Fruit fly (Drosophila melanogaster) whole organism, wandering third instar larva: ENCODE results near the gene grn.

Experiments
- Abd-B ChIP-seq: fragments of >200 bp; optimal IDR thresholded peaks from 2 replicates; lab custom pipeline; 2017; ENCODE audit warnings: missing biosample characterization, missing genetic modification characterization
- CG32264 ChIP-seq: fragments of 200-800 bp; sonication (Bioruptor generic); optimal IDR thresholded peaks from 2 replicates; lab custom pipeline; 2016; ENCODE audit warnings: missing biosample characterization, missing genetic modification characterization
- CG9705 ChIP-seq: fragments of 200-800 bp; sonication (Bioruptor generic); optimal IDR thresholded peaks from 2 replicates; lab custom pipeline; 2018; ENCODE audit warnings: missing biosample characterization, mild to moderate bottlenecking, missing genetic modification characterization
- Dfd ChIP-seq: fragments of >200 bp; optimal IDR thresholded peaks from 2 replicates; lab custom pipeline; 2017; ENCODE audit warnings: missing biosample characterization, missing genetic modification characterization
- Dif ChIP-seq: fragments of 200-275, 200-300 bp; sonication (Bioruptor generic); optimal IDR thresholded peaks from 2 replicates; lab custom pipeline; 2018; ENCODE audit warnings: missing biosample characterization, missing genetic modification characterization; ENCODE audit not compliant: partially characterized antibody
- GATAd ChIP-seq: sonication (Bioruptor generic); optimal IDR thresholded peaks from 2 replicates; lab custom pipeline; 2016; ENCODE audit warnings: missing biosample characterization, missing genetic modification characterization
- HLH106 ChIP-seq: fragments of 200-800 bp; optimal IDR thresholded peaks from 3 replicates; lab custom pipeline; 2019; ENCODE audit warnings: missing biosample characterization, mild to moderate bottlenecking, missing genetic modification characterization, moderate library complexity
- Hr78 ChIP-seq: fragments of >200 bp; optimal IDR thresholded peaks from 2 replicates; lab custom pipeline; 2017; ENCODE audit warnings: missing biosample characterization, missing genetic modification characterization
- Hr83 ChIP-seq: fragments of 200-300 bp; sonication (Bioruptor generic); optimal IDR thresholded peaks from 2 replicates; lab custom pipeline; 2016; ENCODE audit warnings: missing biosample characterization, mild to moderate bottlenecking, missing genetic modification characterization, moderate library complexity; ENCODE audit not compliant: poor library complexity, severe bottlenecking
- Jra ChIP-seq: sonication (Bioruptor generic); optimal IDR thresholded peaks from 2 replicates; lab custom pipeline; 2016; ENCODE audit warnings: missing biosample characterization, missing genetic modification characterization
- Mio ChIP-seq: sonication (Bioruptor generic); optimal IDR thresholded peaks from 2 replicates; lab custom pipeline; 2016; ENCODE audit warnings: missing biosample characterization, missing genetic modification characterization
- Myc ChIP-seq: fragments of >200 bp; optimal IDR thresholded peaks from 2 replicates; lab custom pipeline; 2017
- N ChIP-seq: fragments of >200 bp; optimal IDR thresholded peaks from 2 replicates; lab custom pipeline; 2018; ENCODE audit warnings: missing biosample characterization, missing external identifiers, missing genetic modification characterization
- OdsH ChIP-seq: fragments of 200-800 bp; sonication (Bioruptor generic); optimal IDR thresholded peaks from 2 replicates; lab custom pipeline; 2016; ENCODE audit warnings: missing biosample characterization, mild to moderate bottlenecking, missing genetic modification characterization
- Rel ChIP-seq, 2 experiments: fragments of 200-800 bp; sonication (Bioruptor generic) in 1 of 2; optimal IDR thresholded peaks; 2 replicates in 1 of 2; 3 replicates in 1 of 2; lab custom pipeline; 2016 to 2019; ENCODE audit warnings: mild to moderate bottlenecking in 2 of 2, missing biosample characterization in 2 of 2, missing genetic modification characterization in 2 of 2, moderate library complexity in 1 of 2
- Vsx2 ChIP-seq: fragments of 200-300, 225-300 bp; sonication (Bioruptor generic); optimal IDR thresholded peaks from 2 replicates; lab custom pipeline; 2018; ENCODE audit warnings: missing biosample characterization, missing genetic modification characterization; ENCODE audit not compliant: partially characterized antibody
- br ChIP-seq: fragments of 200-800 bp; sonication (Bioruptor generic); optimal IDR thresholded peaks from 2 replicates; lab custom pipeline; 2016; ENCODE audit warnings: missing biosample characterization, missing genetic modification characterization
- brk ChIP-seq: fragments of 200-800 bp; sonication (Bioruptor generic); optimal IDR thresholded peaks from 2 replicates; lab custom pipeline; 2016; ENCODE audit warnings: missing biosample characterization, mild to moderate bottlenecking, missing genetic modification characterization
- dl ChIP-seq, 2 experiments: fragments of 175-275, 200-275 bp in 1 of 2; fragments of 200-275 bp in 1 of 2; sonication (Bioruptor generic); optimal IDR thresholded peaks; lab custom pipeline; 2018; ENCODE audit warnings: mild to moderate bottlenecking in 2 of 2, missing biosample characterization in 2 of 2, missing genetic modification characterization in 2 of 2, moderate library complexity in 2 of 2; ENCODE audit not compliant: partially characterized antibody in 2 of 2, insufficient read depth in 1 of 2
- dmrt93B ChIP-seq: fragments of 200-800 bp; sonication (Bioruptor generic); optimal IDR thresholded peaks from 2 replicates; lab custom pipeline; 2018; ENCODE audit warnings: missing biosample characterization, mild to moderate bottlenecking, missing genetic modification characterization
- dsf ChIP-seq: sonication (Bioruptor generic); optimal IDR thresholded peaks from 2 replicates; lab custom pipeline; 2016; ENCODE audit warnings: missing biosample characterization, missing genetic modification characterization, borderline replicate concordance
- ey ChIP-seq: fragments of 200-800 bp; sonication (Bioruptor generic); optimal IDR thresholded peaks from 2 replicates; lab custom pipeline; 2016; ENCODE audit warnings: missing biosample characterization, missing genetic modification characterization
- foxo ChIP-seq, 2 experiments: fragments of 200-800 bp; sonication (Bioruptor generic); optimal IDR thresholded peaks; 2 replicates in 1 of 2; 3 replicates in 1 of 2; lab custom pipeline; 2016 to 2017; ENCODE audit warnings: missing biosample characterization in 2 of 2, missing genetic modification characterization in 2 of 2
- fru ChIP-seq: fragments of 200-800 bp; sonication (Bioruptor generic); optimal IDR thresholded peaks from 3 replicates; lab custom pipeline; 2016; ENCODE audit warnings: missing biosample characterization, mild to moderate bottlenecking, missing genetic modification characterization
- h ChIP-seq: fragments of 200-800 bp; sonication (Bioruptor generic); optimal IDR thresholded peaks from 3 replicates; lab custom pipeline; 2016; ENCODE audit warnings: missing biosample characterization, mild to moderate bottlenecking, missing genetic modification characterization
- jim ChIP-seq: fragments of 175-275, 200-325 bp; sonication (Bioruptor generic); optimal IDR thresholded peaks from 2 replicates; lab custom pipeline; 2016; ENCODE audit warnings: missing biosample characterization, mild to moderate bottlenecking, missing genetic modification characterization
- lola ChIP-seq: fragments of >200 bp; optimal IDR thresholded peaks from 2 replicates; lab custom pipeline; 2017; ENCODE audit warnings: missing biosample characterization, missing genetic modification characterization
- pan ChIP-seq: fragments of >200 bp; optimal IDR thresholded peaks from 2 replicates; lab custom pipeline; 2017
- psq ChIP-seq: fragments of 200-800 bp; sonication (Bioruptor generic); optimal IDR thresholded peaks from 3 replicates; lab custom pipeline; 2017; ENCODE audit warnings: missing biosample characterization, mild to moderate bottlenecking, missing genetic modification characterization, moderate library complexity
- rgr ChIP-seq: fragments of 200-800 bp; sonication (Bioruptor generic); optimal IDR thresholded peaks from 3 replicates; lab custom pipeline; 2016; ENCODE audit warnings: missing biosample characterization, mild to moderate bottlenecking, missing genetic modification characterization
- sage ChIP-seq: fragments of 200-800 bp; sonication (Bioruptor generic); optimal IDR thresholded peaks from 2 replicates; lab custom pipeline; 2016; ENCODE audit warnings: missing biosample characterization, mild to moderate bottlenecking, missing genetic modification characterization
- tai ChIP-seq: sonication (Bioruptor generic); optimal IDR thresholded peaks from 2 replicates; lab custom pipeline; 2016; ENCODE audit warnings: missing biosample characterization, missing genetic modification characterization
- usp ChIP-seq: fragments of >200 bp; optimal IDR thresholded peaks from 2 replicates; lab custom pipeline; 2017; ENCODE audit warnings: missing biosample characterization, missing genetic modification characterization

Gene grn

DNA sequence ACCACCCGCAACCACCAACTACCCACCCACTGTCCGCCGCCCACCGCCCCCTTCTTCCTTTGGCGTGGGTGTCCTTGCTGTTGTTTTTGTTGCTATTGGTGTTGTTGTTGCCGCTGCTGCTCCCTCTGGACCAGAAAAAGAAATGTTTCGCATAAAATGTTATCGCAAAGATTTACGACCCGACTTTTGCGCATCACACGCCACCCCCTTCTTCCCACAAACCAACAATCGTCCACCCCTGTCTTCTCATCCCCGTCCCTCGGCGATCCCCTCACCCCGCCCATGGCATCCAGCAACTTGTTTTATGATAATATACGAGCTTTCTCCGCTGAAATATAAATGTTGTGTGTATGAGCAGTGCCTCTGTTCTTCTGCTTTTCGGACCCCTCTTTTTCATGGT, 13.8 kb upstream of the grn start:
- TF ChIP-seq Dif (GFP tag; lab: Kevin White, UChicago) (no peak), jim (GFP tag; lab: Kevin White, UChicago) (no peak), dmrt93B (GFP tag; lab: Kevin White, UChicago) (no peak), ey (GFP tag; lab: Kevin White, UChicago) (no peak), HLH106 (tag; lab: Kevin White, UChicago) (no peak), foxo (GFP tag; optimal IDR thresholded peaks at IDR 0.05; lab: Kevin White, UChicago) (no peak), N (GFP tag; lab: Kevin White, UChicago) (no peak), Vsx2 (no peak)

DNA sequence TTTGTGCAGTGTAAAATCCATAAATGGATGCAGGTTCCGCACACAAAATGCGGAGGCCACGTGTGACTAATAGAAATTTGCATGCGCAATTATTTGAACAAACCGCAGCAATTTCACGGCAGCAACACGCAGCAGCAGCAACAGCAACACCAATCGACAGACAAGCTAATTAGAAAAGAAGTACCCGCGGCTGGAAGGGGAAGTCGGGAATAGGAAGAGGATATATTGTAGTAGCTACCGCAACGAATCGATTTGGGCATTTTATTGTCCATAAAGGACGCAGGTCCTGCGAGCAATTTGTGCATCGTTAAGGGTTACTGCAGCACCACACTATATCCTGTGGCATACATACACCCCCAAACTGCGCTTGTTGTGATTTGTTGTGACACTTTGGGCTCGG, 11.9 kb upstream of the grn start:
- no peak for TF ChIP-seq Dif (GFP tag; lab: Kevin White, UChicago)
- no peak for TF ChIP-seq sage (GFP tag; lab: Kevin White, UChicago)
- no peak for TF ChIP-seq Jra (GFP tag; lab: Kevin White, UChicago)
- TF ChIP-seq tai (GFP tag; lab: Kevin White, UChicago) = no peak
- TF ChIP-seq rgr (GFP tag; lab: Kevin White, UChicago) = no peak
- TF ChIP-seq Dfd (GFP tag; lab: Kevin White, UChicago) = no peak
- TF ChIP-seq fru (GFP tag; lab: Kevin White, UChicago) = no peak
- TF ChIP-seq dsf (GFP tag; lab: Kevin White, UChicago) = no peak
- no peak for TF ChIP-seq pan
- no peak for TF ChIP-seq jim (GFP tag; lab: Kevin White, UChicago)
- no peak for TF ChIP-seq dmrt93B (GFP tag; lab: Kevin White, UChicago)
- no peak for TF ChIP-seq Hr83 (GFP tag; lab: Kevin White, UChicago)
- TF ChIP-seq brk (GFP tag; lab: Kevin White, UChicago) = no peak
- no peak for TF ChIP-seq Abd-B (GFP tag; lab: Kevin White, UChicago)
- TF ChIP-seq GATAd (GFP tag; lab: Kevin White, UChicago) = no peak
- TF ChIP-seq, all 38 proteins: peak for 0

- no peak for TF ChIP-seq Hr83 (GFP tag; lab: Kevin White, UChicago)
- TF ChIP-seq Jra (GFP tag; lab: Kevin White, UChicago) = no peak
- no peak for TF ChIP-seq dl (GFP tag; optimal IDR thresholded peaks at IDR 0.05; lab: Kevin White, UChicago; ENCODE audit: insufficient read depth in 1 of 2, partially characterized antibody in 2 of 2)
- TF ChIP-seq br (GFP tag; lab: Kevin White, UChicago) = no peak
- TF ChIP-seq, all 38 proteins: peak for 0
Observed at dm6 chr3R:8192261-8192917, 11.1 kb upstream of the grn start.

DNA sequence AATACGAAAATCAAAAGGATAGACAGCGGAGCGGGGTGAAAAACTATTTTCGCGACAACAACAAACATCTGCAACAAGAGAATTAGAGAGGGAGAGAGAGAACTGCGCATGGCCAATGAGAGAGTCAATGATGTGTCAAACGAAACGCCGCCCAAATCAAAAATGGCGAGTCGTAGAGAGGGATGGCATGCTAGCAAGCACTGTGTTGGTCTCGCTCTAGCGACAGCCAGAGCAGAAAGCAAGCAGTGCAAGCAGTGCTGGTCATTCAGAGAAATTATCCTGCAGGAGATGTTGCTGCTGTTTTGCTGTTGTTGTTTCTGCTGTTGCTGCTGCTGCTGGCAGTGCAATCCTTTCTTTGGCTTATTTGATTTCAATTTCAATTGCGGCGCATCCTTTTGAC, 9.6 kb upstream of the grn start:
- no peak for TF ChIP-seq usp (GFP tag; lab: Kevin White, UChicago)
- no peak for TF ChIP-seq tai (GFP tag; lab: Kevin White, UChicago)
- TF ChIP-seq sage (GFP tag; lab: Kevin White, UChicago) = no peak
- no peak for TF ChIP-seq Mio
- no peak for TF ChIP-seq Hr83 (GFP tag; lab: Kevin White, UChicago)
- TF ChIP-seq Abd-B (GFP tag; lab: Kevin White, UChicago) = no peak
- TF ChIP-seq Vsx2 = peak; percentile 48
- no peak for TF ChIP-seq Rel (GFP tag; optimal IDR thresholded peaks at IDR 0.05; lab: Kevin White, UChicago)
- no peak for TF ChIP-seq Rel (tag; optimal IDR thresholded peaks at IDR 0.05; lab: Kevin White, UChicago)
- no peak for TF ChIP-seq Myc (lab: Kevin White, UChicago)
- TF ChIP-seq dl (GFP tag; optimal IDR thresholded peaks at IDR 0.05; lab: Kevin White, UChicago; ENCODE audit: insufficient read depth in 1 of 2, partially characterized antibody in 2 of 2) = peak in 1 of 2 experiments; percentile 39
- no peak for TF ChIP-seq OdsH
- TF ChIP-seq CG9705 = no peak
- no peak for TF ChIP-seq Hr78 (GFP tag; lab: Kevin White, UChicago)
- no peak for TF ChIP-seq br (GFP tag; lab: Kevin White, UChicago)
- peak; percentile 66 for TF ChIP-seq N (GFP tag; lab: Kevin White, UChicago)
- TF ChIP-seq GATAd (GFP tag; lab: Kevin White, UChicago) = no peak
- TF ChIP-seq h (GFP tag; lab: Kevin White, UChicago) = peak; percentile 3
- no peak for TF ChIP-seq dmrt93B (GFP tag; lab: Kevin White, UChicago)
- TF ChIP-seq ey (GFP tag; lab: Kevin White, UChicago) = no peak
- no peak for TF ChIP-seq foxo (GFP tag; optimal IDR thresholded peaks at IDR 0.05; lab: Kevin White, UChicago)
- TF ChIP-seq Dif (GFP tag; lab: Kevin White, UChicago) = peak; percentile 73
- no peak for TF ChIP-seq lola (GFP tag; lab: Kevin White, UChicago)
- TF ChIP-seq Jra (GFP tag; lab: Kevin White, UChicago) = no peak
- no peak for TF ChIP-seq psq (GFP tag; lab: Kevin White, UChicago)
- TF ChIP-seq HLH106 (tag; lab: Kevin White, UChicago) = no peak
- TF ChIP-seq rgr (GFP tag; lab: Kevin White, UChicago) = no peak
- no peak for TF ChIP-seq dsf (GFP tag; lab: Kevin White, UChicago)
- no peak for TF ChIP-seq jim (GFP tag; lab: Kevin White, UChicago)
- no peak for TF ChIP-seq Dfd (GFP tag; lab: Kevin White, UChicago)
- no peak for TF ChIP-seq CG32264
